Fruit fly (Drosophila melanogaster) Kc167 (cell line): ENCODE measurements around the gene Prosbeta3.

Experiments used
- Myc ChIP-seq: fragments of >200 bp; optimal IDR thresholded peaks from 2 replicates; lab custom pipeline; 2017; ENCODE audit warnings: missing external identifiers
- Sin3A ChIP-seq: fragments of >200 bp; optimal IDR thresholded peaks from 2 replicates; lab custom pipeline; 2018; ENCODE audit warnings: missing external identifiers
- h ChIP-seq: fragments of >200 bp; optimal IDR thresholded peaks from 3 replicates; lab custom pipeline; 2018; ENCODE audit warnings: missing external identifiers
- insv ChIP-seq: fragments of >200 bp; optimal IDR thresholded peaks from 3 replicates; lab custom pipeline; 2018; ENCODE audit warnings: missing external identifiers
- psq ChIP-seq: fragments of >200 bp; optimal IDR thresholded peaks from 2 replicates; lab custom pipeline; 2017; ENCODE audit warnings: missing external identifiers
- ttk ChIP-seq: sonication (Bioruptor generic); optimal IDR thresholded peaks from 2 replicates; lab custom pipeline; 2017; ENCODE audit warnings: missing external identifiers

Prosbeta3 gene

DNA sequence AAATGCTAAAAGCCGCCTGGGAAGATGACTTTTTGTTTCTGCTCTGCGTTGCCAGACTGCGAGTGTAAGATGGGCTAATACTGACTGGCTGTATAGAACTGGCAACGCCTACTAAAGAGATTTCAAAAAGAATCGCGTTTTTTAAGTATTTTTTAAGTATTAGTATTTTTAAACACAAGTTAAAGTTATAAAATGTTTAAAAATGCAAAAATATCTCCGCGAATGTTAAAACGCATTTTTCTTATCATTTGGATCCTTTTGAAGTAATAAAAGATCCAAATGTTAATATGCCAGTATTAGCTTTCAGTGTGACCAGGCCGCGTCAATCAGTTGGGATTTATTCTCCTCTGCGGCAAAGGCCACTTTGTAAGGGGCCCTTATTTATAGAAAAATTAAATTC, at the start of gene Prosbeta3, which contains the start of gene Iru:
Prosbeta3 (minus strand) TSS at position 98 of the 400 bp plus-strand sequence.
Iru (plus strand) TSS at position 328 of the 400 bp plus-strand sequence.
- TF ChIP-seq ttk (no peak), psq (no peak), h (lab: Kevin White, UChicago) (no peak), insv (no peak), Myc (lab: Kevin White, UChicago) (no peak), Sin3A (lab: Kevin White, UChicago) (no peak)

DNA sequence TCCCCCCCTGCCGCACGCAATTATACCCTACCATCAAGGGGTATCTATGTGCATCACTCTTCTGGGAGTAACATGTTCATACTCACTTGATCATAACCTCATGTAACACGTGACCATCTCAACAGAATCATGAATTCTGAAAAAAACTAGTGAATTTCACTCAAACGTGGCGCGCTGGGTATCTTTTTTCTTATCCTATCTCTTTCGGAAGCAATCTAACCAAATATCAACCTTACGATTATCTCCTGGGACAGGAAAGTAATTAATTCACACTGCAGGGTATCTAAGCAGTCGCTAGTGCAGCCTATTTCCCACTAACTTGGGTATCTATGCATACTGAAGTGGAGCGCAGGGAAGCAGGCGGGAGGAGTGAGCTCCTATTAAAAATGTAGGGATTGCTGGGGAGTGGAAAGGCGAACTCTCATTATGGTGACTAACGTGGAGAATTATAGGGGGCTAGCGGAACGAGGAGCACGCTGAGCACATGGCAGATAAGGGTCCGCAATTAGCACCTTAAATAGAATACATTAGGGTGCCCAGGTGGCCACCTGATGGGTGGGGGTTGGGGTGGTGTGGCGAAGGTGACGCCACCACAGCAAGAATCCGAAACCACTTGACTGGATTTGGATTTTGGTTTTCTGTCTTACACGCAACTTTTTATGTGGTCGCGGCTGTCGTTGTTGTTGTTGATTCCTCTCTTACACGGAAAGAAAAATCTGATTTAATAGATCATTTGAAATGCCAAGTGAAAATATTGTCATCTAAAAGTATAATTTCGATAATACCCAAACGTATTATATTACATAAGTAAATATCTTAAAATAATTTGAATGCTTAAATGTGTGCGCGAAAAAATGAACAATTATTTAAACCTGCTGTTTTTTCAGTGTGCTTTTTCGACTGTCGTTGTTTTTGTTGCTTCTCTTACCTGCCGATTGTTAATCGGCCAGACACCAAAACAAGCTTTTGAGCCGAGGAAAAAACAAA, 49.4 kb upstream of the Prosbeta3 start:
- no peak for TF ChIP-seq h (lab: Kevin White, UChicago)
- no peak for TF ChIP-seq ttk
- TF ChIP-seq insv: no peak
- no peak for TF ChIP-seq psq
- TF ChIP-seq Sin3A (lab: Kevin White, UChicago): no peak
- TF ChIP-seq Myc (lab: Kevin White, UChicago): no peak

DNA sequence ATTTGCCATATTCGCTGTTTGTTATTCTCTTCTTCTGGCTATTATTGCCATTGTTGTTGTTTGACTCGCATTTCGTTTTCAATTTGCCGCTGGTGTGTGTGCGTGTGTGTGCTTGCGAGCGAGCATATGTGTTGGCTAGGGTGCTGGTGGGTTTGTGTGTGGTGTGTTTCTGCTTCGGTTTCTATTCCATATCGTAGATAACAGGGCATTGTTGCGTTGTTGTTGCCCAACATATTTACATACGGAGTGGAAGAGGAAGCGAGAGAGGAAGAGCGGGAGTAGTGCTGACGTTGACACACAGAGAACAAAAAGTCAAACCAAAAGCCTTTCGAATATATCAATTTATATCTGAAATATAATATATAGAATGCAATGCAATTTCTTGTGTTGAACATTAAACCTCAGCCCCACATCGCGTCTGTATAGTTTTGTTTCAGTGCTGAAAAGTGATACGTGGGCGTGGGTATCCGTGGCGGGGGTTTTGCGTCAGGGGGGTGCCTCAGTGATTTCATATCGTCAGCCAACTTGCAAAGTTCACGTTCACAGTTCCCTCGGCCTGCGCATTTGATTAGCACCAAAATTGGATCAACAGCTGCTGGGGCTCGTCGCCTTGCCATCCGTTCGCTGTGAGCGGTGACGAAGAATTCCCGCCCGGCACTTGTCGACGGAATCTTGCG, 48.6 kb upstream of the Prosbeta3 start:
- no peak for TF ChIP-seq psq
- no peak for TF ChIP-seq insv
- TF ChIP-seq Sin3A (lab: Kevin White, UChicago): no peak
- no peak for TF ChIP-seq h (lab: Kevin White, UChicago)
- TF ChIP-seq ttk: no peak
- no peak for TF ChIP-seq Myc (lab: Kevin White, UChicago)

DNA sequence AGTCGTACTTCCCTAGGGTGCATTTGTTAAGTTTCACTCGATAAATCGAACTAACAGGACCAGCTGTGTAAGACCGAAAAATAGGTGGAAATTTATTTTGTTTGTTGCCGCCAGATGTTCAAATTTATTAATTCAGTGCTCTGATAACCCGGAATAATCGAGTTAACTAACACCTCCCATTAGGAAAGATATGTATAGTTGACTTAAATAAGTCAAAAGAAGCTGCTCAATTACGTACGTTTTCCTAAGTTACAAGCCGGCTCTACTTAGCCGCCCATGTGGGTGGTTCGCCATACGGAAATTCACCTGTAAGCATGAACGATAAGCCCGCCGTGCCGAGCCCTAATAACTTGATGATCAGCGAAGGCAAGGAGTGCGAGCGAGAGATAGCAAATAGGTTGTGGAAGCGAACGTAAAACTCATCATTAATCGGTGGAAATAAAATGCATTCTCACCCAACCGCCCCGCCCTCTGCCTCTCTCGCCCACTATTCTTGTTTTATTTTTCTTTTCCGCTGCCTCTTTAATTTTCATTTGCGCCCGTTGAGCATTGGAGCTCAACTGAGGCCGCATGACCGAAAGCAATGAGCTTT, 47.9 kb upstream of the Prosbeta3 start:
- no peak for TF ChIP-seq psq
- no peak for TF ChIP-seq Sin3A (lab: Kevin White, UChicago)
- TF ChIP-seq h (lab: Kevin White, UChicago): no peak
- no peak for TF ChIP-seq insv
- TF ChIP-seq ttk: no peak
- TF ChIP-seq Myc (lab: Kevin White, UChicago): no peak

DNA sequence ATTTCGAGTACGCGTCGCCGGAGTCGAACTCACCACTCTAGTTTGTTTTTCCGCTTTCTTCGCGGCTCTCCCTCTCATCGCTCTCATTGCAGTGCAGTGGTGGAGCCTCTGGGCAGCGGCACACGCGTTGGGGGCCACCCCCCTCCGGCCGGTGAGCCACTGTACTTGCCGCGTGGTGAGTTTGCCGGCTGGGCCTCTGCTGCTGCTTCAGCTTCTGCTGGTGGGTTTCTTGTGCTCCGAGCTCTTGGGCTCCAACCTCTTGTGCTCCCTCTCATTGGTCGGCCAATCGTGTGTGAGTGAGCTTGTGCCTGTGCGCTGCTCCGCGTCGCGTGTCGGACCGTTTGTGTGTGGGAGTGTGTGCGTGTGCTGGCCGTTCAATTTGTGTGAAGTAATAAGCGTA, 47.0 kb upstream of the Prosbeta3 start:
- TF ChIP-seq Sin3A (lab: Kevin White, UChicago) (no peak), insv (no peak), psq (no peak), Myc (lab: Kevin White, UChicago) (no peak), ttk (no peak), h (lab: Kevin White, UChicago) (no peak)

dm6 chr3R:9051937-9052680, 46.1 kb upstream of the Prosbeta3 start, which contains the start of gene Kdm2:
TSS of gene Kdm2 (plus strand) at chr3R:9052495.
- TF ChIP-seq ttk (no peak), h (lab: Kevin White, UChicago) (no peak), insv (no peak), psq (no peak), Myc (lab: Kevin White, UChicago) (no peak), Sin3A (lab: Kevin White, UChicago) (no peak)

DNA sequence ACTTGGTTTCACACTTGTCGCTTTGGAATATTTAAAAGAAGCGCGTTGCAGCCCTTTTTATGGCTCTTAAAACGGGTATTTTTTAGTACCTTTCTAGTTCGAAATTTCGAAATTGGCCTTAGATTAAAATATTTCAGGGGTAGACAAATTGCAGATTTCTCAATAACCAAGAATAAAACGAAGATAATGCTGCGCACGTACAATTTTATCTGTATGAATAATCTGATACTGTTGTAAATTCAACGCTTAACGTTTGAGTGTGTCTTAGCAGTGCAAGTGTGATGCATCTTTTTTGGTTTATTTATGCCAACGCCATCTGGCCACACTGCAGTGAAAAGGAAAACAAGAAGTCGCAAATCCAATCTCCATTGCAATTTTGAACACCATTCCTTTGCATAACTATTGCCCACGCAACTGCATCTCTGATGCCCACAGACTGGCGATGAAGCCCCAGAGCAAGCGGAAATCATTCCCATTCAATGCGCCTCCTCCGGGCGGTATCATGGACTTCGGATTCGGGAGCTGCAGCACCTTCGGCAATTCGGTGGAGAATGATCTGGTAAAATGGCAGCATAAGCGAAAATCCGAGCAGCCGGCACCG, 44.6 kb upstream of the Prosbeta3 start, which contains the start of gene Nmdmc:
Nmdmc (minus strand) TSS at position 37 of the 601 bp plus-strand sequence.
- no peak for TF ChIP-seq ttk
- TF ChIP-seq insv: no peak
- no peak for TF ChIP-seq psq
- no peak for TF ChIP-seq Sin3A (lab: Kevin White, UChicago)
- no peak for TF ChIP-seq h (lab: Kevin White, UChicago)
- TF ChIP-seq Myc (lab: Kevin White, UChicago): no peak

dm6 chr3R:9049091-9049981, 43.3 kb upstream of the Prosbeta3 start:
- TF ChIP-seq Myc (lab: Kevin White, UChicago) (no peak), ttk (no peak), psq (no peak), h (lab: Kevin White, UChicago) (no peak), Sin3A (lab: Kevin White, UChicago) (no peak), insv (no peak)

- no peak for TF ChIP-seq psq
- TF ChIP-seq h (lab: Kevin White, UChicago): no peak
- no peak for TF ChIP-seq Sin3A (lab: Kevin White, UChicago)
- no peak for TF ChIP-seq Myc (lab: Kevin White, UChicago)
- TF ChIP-seq ttk: no peak
- TF ChIP-seq insv: no peak
Observed at dm6 chr3R:9048466-9049072, 42.5 kb upstream of the Prosbeta3 start, which contains the start of gene Mst85C. TSS of gene Mst85C (plus strand) at chr3R:9048645.
